Worm (Caenorhabditis elegans): ENCODE results near the gene Y62H9A.3.

ce11 chrX:11898040-11898439 lies 18.3 kb upstream of the Y62H9A.3 start, which contains the start of gene Y62H9A.9:
- TF ChIP-seq aly-2 (tag; optimal IDR thresholded peaks at IDR 0.05), result no peak
- no peak for TF ChIP-seq lsy-2 (tag; optimal IDR thresholded peaks at IDR 0.05)
- TF ChIP-seq lin-13 (GFP tag; optimal IDR thresholded peaks at IDR 0.05), result no peak
- no peak for TF ChIP-seq mep-1 (tag; optimal IDR thresholded peaks at IDR 0.05)
- TF ChIP-seq fkh-10 (GFP tag; optimal IDR thresholded peaks at IDR 0.05), result no peak
- no peak for TF ChIP-seq hmg-1.1 (GFP tag; IDR thresholded peaks at IDR 0.05)
- TF ChIP-seq mxl-3 (GFP tag; optimal IDR thresholded peaks at IDR 0.05), result no peak
- no peak for TF ChIP-seq ama-1 (optimal IDR thresholded peaks at IDR 0.05)
- TF ChIP-seq lir-3 (tag; optimal IDR thresholded peaks at IDR 0.05), result no peak
- TF ChIP-seq mdl-1 (tag; optimal IDR thresholded peaks at IDR 0.05), result no peak
- TF ChIP-seq lin-39 (tag; optimal IDR thresholded peaks at IDR 0.05), result no peak
